Worm (Caenorhabditis elegans) whole organism, young adult: ENCODE results near the gene F32D8.3.
A peak's percentile ranks its signal among the peaks of the same experiment; 100 is the strongest.

Experiments
- B0019.2 ChIP-seq: fragments of 200-800 bp; sonication (Bioruptor generic); conservative IDR thresholded peaks from 2 replicates; pipeline ENCODE4 v1.3.6; 2022; ENCODE audit warnings: missing genetic modification reagents, missing genetic modification characterization, missing compliant biosample characterization
- B0336.3 ChIP-seq: fragments of 200-800 bp; sonication (Bioruptor generic); IDR thresholded peaks from 2 replicates; pipeline ENCODE4 v1.3.6; 2022; ENCODE audit warnings: missing genetic modification characterization, missing compliant biosample characterization
- C17E4.6 ChIP-seq: fragments of 200-800 bp; sonication (Bioruptor generic); IDR thresholded peaks from 2 replicates; pipeline ENCODE4 v1.3.6; 2022; ENCODE audit warnings: missing genetic modification reagents, missing genetic modification characterization, missing compliant biosample characterization
- F55B11.4 ChIP-seq: sonication (generic microtip); optimal IDR thresholded peaks from 2 replicates; lab custom pipeline; 2016; ENCODE audit warnings: missing compliant biosample characterization, missing genetic modification characterization, borderline replicate concordance; ENCODE audit not compliant: insufficient read depth
- T26A5.8 ChIP-seq: sonication (generic microtip); optimal IDR thresholded peaks from 2 replicates; lab custom pipeline; 2016; ENCODE audit warnings: missing genetic modification characterization, missing compliant biosample characterization
- ZK185.1 ChIP-seq: sonication (generic microtip); optimal IDR thresholded peaks from 2 replicates; lab custom pipeline; 2016; ENCODE audit warnings: mild to moderate bottlenecking, missing genetic modification characterization, missing compliant biosample characterization; ENCODE audit not compliant: poor library complexity, severe bottlenecking
- ama-1 ChIP-seq, 3 experiments: fragments of 150-350 bp in 1 of 3; sonication (generic microtip) in 2 of 3; optimal IDR thresholded peaks; 2 replicates each; lab custom pipeline; 2014 to 2018; ENCODE audit warnings: missing biosample characterization in 2 of 3, missing genetic modification characterization in 2 of 3, missing genetic modification reagents in 2 of 3
- atf-7 ChIP-seq: sonication (generic microtip); optimal IDR thresholded peaks from 2 replicates; lab custom pipeline; 2017; ENCODE audit warnings: mild to moderate bottlenecking, missing genetic modification characterization, missing compliant biosample characterization
- attf-6 ChIP-seq: fragments of 200-800 bp; sonication (Bioruptor generic); IDR thresholded peaks from 2 replicates; pipeline ENCODE4 v1.3.6; 2022; ENCODE audit warnings: missing genetic modification reagents, missing genetic modification characterization, missing compliant biosample characterization
- bed-2 ChIP-seq: fragments of 200-800 bp; sonication (Bioruptor generic); IDR thresholded peaks from 2 replicates; pipeline ENCODE4 v1.3.6; 2022; ENCODE audit warnings: missing genetic modification reagents, missing genetic modification characterization, missing compliant biosample characterization
- cebp-1 ChIP-seq, 2 experiments: fragments of 200-800 bp in 1 of 2; sonication (Bioruptor generic) in 1 of 2; sonication (generic microtip) in 1 of 2; IDR thresholded peaks in 1 of 2; optimal IDR thresholded peaks in 1 of 2; 2 replicates each; pipeline versions ENCODE4 v1.3.6 to Lab custom; 2017 to 2022; ENCODE audit warnings: missing compliant biosample characterization in 2 of 2, missing genetic modification characterization in 2 of 2, mild to moderate bottlenecking in 1 of 2, missing genetic modification reagents in 1 of 2, moderate library complexity in 1 of 2
- cebp-2 ChIP-seq: fragments of 200-800 bp; sonication (Bioruptor generic); IDR thresholded peaks from 2 replicates; pipeline ENCODE4 v1.3.6; 2022; ENCODE audit warnings: missing genetic modification characterization, missing compliant biosample characterization
- ceh-91 ChIP-seq: fragments of 200-800 bp; sonication (Bioruptor generic); IDR thresholded peaks from 2 replicates; pipeline ENCODE4 v1.3.6; 2022; ENCODE audit warnings: missing genetic modification reagents, missing genetic modification characterization, missing compliant biosample characterization
- chd-7 ChIP-seq: sonication (generic microtip); optimal IDR thresholded peaks from 2 replicates; lab custom pipeline; 2016; ENCODE audit warnings: mild to moderate bottlenecking, missing genetic modification characterization, moderate library complexity, missing compliant biosample characterization
- dox-1 ChIP-seq: fragments of 200-800 bp; sonication (Bioruptor generic); IDR thresholded peaks from 2 replicates; pipeline ENCODE4 v1.3.6; 2022; ENCODE audit warnings: missing genetic modification reagents, missing genetic modification characterization, missing compliant biosample characterization
- efl-1 ChIP-seq: fragments of 150-350 bp; optimal IDR thresholded peaks from 2 replicates; lab custom pipeline; 2014; ENCODE audit warnings: missing biosample characterization, missing genetic modification reagents, missing genetic modification characterization
- ekl-4 ChIP-seq: fragments of 200-800 bp; sonication (Bioruptor generic); IDR thresholded peaks from 2 replicates; pipeline ENCODE4 v1.3.6; 2022; ENCODE audit warnings: missing genetic modification reagents, missing genetic modification characterization, missing compliant biosample characterization
- ets-4 ChIP-seq: fragments of 200-800 bp; sonication (Bioruptor generic); optimal IDR thresholded peaks from 2 replicates; lab custom pipeline; 2018; ENCODE audit warnings: mild to moderate bottlenecking, missing genetic modification characterization, missing compliant biosample characterization
- fkh-3 ChIP-seq: sonication (generic microtip); optimal IDR thresholded peaks from 2 replicates; lab custom pipeline; 2016; ENCODE audit warnings: mild to moderate bottlenecking, missing genetic modification characterization, missing compliant biosample characterization
- gei-17 ChIP-seq: fragments of 200-800 bp; sonication (Bioruptor generic); optimal IDR thresholded peaks from 2 replicates; lab custom pipeline; 2018; ENCODE audit warnings: mild to moderate bottlenecking, missing genetic modification characterization, missing compliant biosample characterization
- hlh-12 ChIP-seq: sonication (generic microtip); optimal IDR thresholded peaks from 2 replicates; lab custom pipeline; 2016; ENCODE audit warnings: missing genetic modification characterization, missing compliant biosample characterization
- let-607 ChIP-seq, 2 experiments: fragments of 200-800 bp in 1 of 2; sonication (Bioruptor generic) in 1 of 2; sonication (generic microtip) in 1 of 2; optimal IDR thresholded peaks; 2 replicates each; lab custom pipeline; 2016 to 2018; ENCODE audit warnings: mild to moderate bottlenecking in 2 of 2, missing compliant biosample characterization in 2 of 2, missing genetic modification characterization in 2 of 2, moderate library complexity in 2 of 2, missing genotype in 1 of 2
- lin-26 ChIP-seq: fragments of 200-800 bp; sonication (Bioruptor generic); IDR thresholded peaks from 2 replicates; pipeline ENCODE4 v1.3.6; 2022; ENCODE audit warnings: missing genetic modification reagents, missing genetic modification characterization, missing compliant biosample characterization
- lin-35 ChIP-seq, 3 experiments: fragments of 150-350 bp in 2 of 3; sonication (generic microtip) in 1 of 3; optimal IDR thresholded peaks; 2 replicates each; lab custom pipeline; 2014 to 2018; ENCODE audit warnings: missing biosample characterization in 3 of 3, missing genetic modification characterization in 3 of 3, missing genetic modification reagents in 3 of 3
- lin-54 ChIP-seq: fragments of 200-800 bp; sonication (Bioruptor generic); optimal IDR thresholded peaks from 2 replicates; lab custom pipeline; 2018; ENCODE audit warnings: mild to moderate bottlenecking, missing genetic modification characterization, missing compliant biosample characterization
- lsl-1 ChIP-seq: fragments of 200-800 bp; sonication (Bioruptor generic); optimal IDR thresholded peaks from 2 replicates; lab custom pipeline; 2018; ENCODE audit warnings: mild to moderate bottlenecking, missing genetic modification characterization, moderate library complexity, missing compliant biosample characterization
- madf-3 ChIP-seq: fragments of 200-800 bp; sonication (Bioruptor generic); IDR thresholded peaks from 2 replicates; pipeline ENCODE4 v1.3.6; 2022; ENCODE audit warnings: missing genetic modification reagents, missing genetic modification characterization, missing compliant biosample characterization
- mel-28 ChIP-seq: sonication (generic microtip); optimal IDR thresholded peaks from 2 replicates; lab custom pipeline; 2016; ENCODE audit warnings: borderline replicate concordance, mild to moderate bottlenecking, missing genetic modification characterization, missing compliant biosample characterization
- mxl-1 ChIP-seq: sonication (generic microtip); optimal IDR thresholded peaks from 2 replicates; lab custom pipeline; 2016; ENCODE audit warnings: missing genetic modification characterization, missing compliant biosample characterization
- nfyb-1 ChIP-seq: fragments of 200-800 bp; sonication (Bioruptor generic); IDR thresholded peaks from 2 replicates; pipeline ENCODE4 v1.3.6; 2022; ENCODE audit warnings: missing genetic modification reagents, missing genetic modification characterization, missing compliant biosample characterization
- nhr-120 ChIP-seq: fragments of 200-800 bp; sonication (Bioruptor generic); IDR thresholded peaks from 2 replicates; pipeline ENCODE4 v1.3.6; 2022; ENCODE audit warnings: missing genetic modification characterization, missing compliant biosample characterization
- nhr-27 ChIP-seq: fragments of 200-800 bp; sonication (Bioruptor generic); optimal IDR thresholded peaks from 2 replicates; lab custom pipeline; 2018; ENCODE audit warnings: mild to moderate bottlenecking, missing genetic modification characterization, moderate library complexity, missing compliant biosample characterization
- nhr-80 ChIP-seq: sonication (generic microtip); optimal IDR thresholded peaks from 2 replicates; lab custom pipeline; 2016; ENCODE audit warnings: missing genetic modification characterization, missing compliant biosample characterization
- repo-1 ChIP-seq: sonication (generic microtip); optimal IDR thresholded peaks from 2 replicates; lab custom pipeline; 2017; ENCODE audit warnings: mild to moderate bottlenecking, missing genetic modification characterization, missing compliant biosample characterization
- rpc-1 ChIP-seq, 2 experiments: fragments of 150-350 bp in 1 of 2; sonication (generic microtip) in 1 of 2; optimal IDR thresholded peaks; 2 replicates each; lab custom pipeline; 2014 to 2018; ENCODE audit warnings: missing biosample characterization in 1 of 2, missing genetic modification characterization in 1 of 2, missing genetic modification reagents in 1 of 2, missing genotype in 1 of 2
- sdz-38 ChIP-seq: sonication (generic microtip); optimal IDR thresholded peaks from 2 replicates; lab custom pipeline; 2016; ENCODE audit warnings: missing genotype, missing genetic modification characterization, missing compliant biosample characterization
- snpc-4 ChIP-seq, 5 experiments: fragments of 150-350 bp in 1 of 5; sonication (generic microtip) in 4 of 5; optimal IDR thresholded peaks; 2 replicates each; lab custom pipeline; 2014 to 2018; ENCODE audit warnings: missing genetic modification characterization in 5 of 5, missing biosample characterization in 3 of 5, antibody characterized with exemption in 2 of 5, mild to moderate bottlenecking in 2 of 5, missing compliant biosample characterization in 2 of 5, missing genotype in 2 of 5, moderate library complexity in 2 of 5, missing genetic modification reagents in 1 of 5
- sptf-2 ChIP-seq: fragments of 200-800 bp; sonication (Bioruptor generic); optimal IDR thresholded peaks from 2 replicates; lab custom pipeline; 2018; ENCODE audit warnings: mild to moderate bottlenecking, missing genetic modification characterization, missing compliant biosample characterization
- tbp1 ChIP-seq: fragments of 200-800 bp; sonication (Bioruptor generic); optimal IDR thresholded peaks from 2 replicates; lab custom pipeline; 2018; ENCODE audit warnings: mild to moderate bottlenecking, missing genetic modification characterization, missing compliant biosample characterization
- unc-130 ChIP-seq: sonication (generic microtip); optimal IDR thresholded peaks from 2 replicates; lab custom pipeline; 2016; ENCODE audit warnings: missing genetic modification reagents, missing genetic modification characterization, missing compliant biosample characterization
- unc-62 ChIP-seq: fragments of 150-350 bp; optimal IDR thresholded peaks from 2 replicates; lab custom pipeline; 2014; ENCODE audit warnings: missing biosample characterization, missing genetic modification reagents, missing genetic modification characterization
- zim-3 ChIP-seq: sonication (generic microtip); optimal IDR thresholded peaks from 2 replicates; lab custom pipeline; 2017; ENCODE audit warnings: mild to moderate bottlenecking, missing genetic modification characterization, moderate library complexity, missing compliant biosample characterization
- ztf-22 ChIP-seq: fragments of 200-800 bp; sonication (Bioruptor generic); optimal IDR thresholded peaks from 2 replicates; lab custom pipeline; 2018; ENCODE audit warnings: mild to moderate bottlenecking, missing genetic modification characterization, moderate library complexity, missing compliant biosample characterization
- ztf-6 ChIP-seq: fragments of 200-800 bp; sonication (Bioruptor generic); IDR thresholded peaks from 2 replicates; pipeline ENCODE4 v1.3.6; 2022; ENCODE audit warnings: missing genetic modification reagents, missing genetic modification characterization, missing compliant biosample characterization

F32D8.3 gene

DNA sequence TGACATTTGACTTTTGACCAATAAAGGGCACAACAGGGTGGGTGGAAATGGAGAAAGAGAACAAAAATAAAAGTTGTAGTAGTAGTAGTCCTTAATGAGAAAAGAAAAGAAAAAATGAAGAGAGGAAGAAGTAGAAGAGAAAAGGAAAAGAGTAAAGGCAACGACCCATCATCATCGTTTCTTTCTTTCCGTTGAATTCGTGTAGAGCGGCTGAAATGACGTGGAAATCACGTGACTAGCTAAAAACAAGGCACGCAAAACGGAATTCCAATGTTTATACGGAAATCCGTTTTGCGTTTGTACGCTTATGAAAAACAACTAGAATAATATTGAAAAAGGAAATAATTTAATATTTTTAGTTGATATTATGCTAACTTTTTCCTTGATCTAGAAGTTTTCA is 19.1 kb upstream of the F32D8.3 start (continued):
- no peak for TF ChIP-seq mxl-1 (tag; lab: Kevin White, UChicago)
- peak; percentile 26 for TF ChIP-seq chd-7 (tag; lab: Kevin White, UChicago)
- TF ChIP-seq lin-26 (GFP tag; lab: Robert Waterston, UW), result no peak
- TF ChIP-seq madf-3 (GFP tag; lab: Robert Waterston, UW), result no peak
- no peak for TF ChIP-seq F55B11.4

ce11 chrV:10870050-10870449 is 16.6 kb upstream of the F32D8.3 start:
- TF ChIP-seq lin-54 (GFP tag; lab: Kevin White, UChicago) (no peak), T26A5.8 (tag; lab: Kevin White, UChicago) (no peak), dox-1 (GFP tag; lab: Robert Waterston, UW) (0 out of 2 replicates have a peak, but pooled peaks have one; percentile 7), let-607 (tag; optimal IDR thresholded peaks at IDR 0.05; lab: Kevin White, UChicago) (no peak), nhr-80 (tag; lab: Kevin White, UChicago) (peak; percentile 54), hlh-12 (tag; lab: Kevin White, UChicago) (no peak), unc-130 (no peak), ZK185.1 (no peak)

- peak; percentile 3 for TF ChIP-seq tbp1 (GFP tag; lab: Kevin White, UChicago)
- peak in 1 of 3 experiments; percentile 52 for TF ChIP-seq lin-35 (GFP tag; optimal IDR thresholded peaks at IDR 0.05; lab: Kevin White, UChicago)
- peak in 1 of 2 experiments; percentile 15 for TF ChIP-seq let-607 (tag; optimal IDR thresholded peaks at IDR 0.05; lab: Kevin White, UChicago)
- TF ChIP-seq nhr-27 (tag; lab: Kevin White, UChicago), result no peak
- no peak for TF ChIP-seq cebp-1 (GFP tag; IDR thresholded peaks at IDR 0.05; lab: Robert Waterston, UW)
- TF ChIP-seq cebp-1 (tag; optimal IDR thresholded peaks at IDR 0.05; lab: Kevin White, UChicago), result peak; percentile 80
- no peak for TF ChIP-seq rpc-1 (optimal IDR thresholded peaks at IDR 0.05; lab: Kevin White, UChicago)
- TF ChIP-seq rpc-1 (tag; optimal IDR thresholded peaks at IDR 0.05; lab: Kevin White, UChicago), result no peak
- TF ChIP-seq madf-3 (GFP tag; lab: Robert Waterston, UW), result no peak
- no peak for TF ChIP-seq efl-1 (GFP tag; lab: Kevin White, UChicago)
- TF ChIP-seq ama-1 (optimal IDR thresholded peaks at IDR 0.05; lab: Kevin White, UChicago), result no peak
- no peak for TF ChIP-seq ama-1 (GFP tag; optimal IDR thresholded peaks at IDR 0.05; lab: Kevin White, UChicago)
- TF ChIP-seq ztf-22 (GFP tag; lab: Kevin White, UChicago), result no peak
- no peak for TF ChIP-seq B0019.2 (GFP tag; lab: Robert Waterston, UW)
- TF ChIP-seq C17E4.6 (GFP tag; lab: Robert Waterston, UW), result no peak
- TF ChIP-seq chd-7 (tag; lab: Kevin White, UChicago), result peak; percentile 77
- TF ChIP-seq mel-28 (tag; lab: Kevin White, UChicago), result no peak
- TF ChIP-seq gei-17 (GFP tag; lab: Kevin White, UChicago), result no peak
- TF ChIP-seq cebp-2, result no peak
- no peak for TF ChIP-seq lsl-1 (GFP tag; lab: Kevin White, UChicago)
- TF ChIP-seq sptf-2, result no peak
- no peak for TF ChIP-seq zim-3 (tag; lab: Kevin White, UChicago)
- no peak for TF ChIP-seq snpc-4 (GFP tag; optimal IDR thresholded peaks at IDR 0.05; lab: Kevin White, UChicago)
- peak in 3 of 4 experiments; percentile 17 to 51 (median 25) for TF ChIP-seq snpc-4 (tag; optimal IDR thresholded peaks at IDR 0.05; lab: Kevin White, UChicago)
- TF ChIP-seq unc-62 (GFP tag; lab: Kevin White, UChicago), result no peak
- TF ChIP-seq ekl-4 (GFP tag; lab: Robert Waterston, UW), result no peak
- peak; percentile 52; the same call in 1 of the 2 replicates for TF ChIP-seq B0336.3
- TF ChIP-seq nhr-120, result no peak
- no peak for TF ChIP-seq ztf-6 (GFP tag; lab: Robert Waterston, UW)
- TF ChIP-seq fkh-3, result no peak
- TF ChIP-seq atf-7 (tag; lab: Kevin White, UChicago), result peak; percentile 19
- no peak for TF ChIP-seq nfyb-1 (GFP tag; lab: Robert Waterston, UW)
- TF ChIP-seq repo-1 (tag; lab: Kevin White, UChicago), result peak; percentile 12
- TF ChIP-seq ceh-91 (GFP tag; lab: Robert Waterston, UW), result no peak
- no peak for TF ChIP-seq sdz-38 (tag; lab: Kevin White, UChicago)
- no peak for TF ChIP-seq attf-6 (GFP tag; lab: Robert Waterston, UW)
- TF ChIP-seq ets-4, result no peak
- TF ChIP-seq bed-2, result peak; percentile 48; the same call in 1 of the 2 replicates
Observed at ce11 chrV:10871457-10871861, 15.2 kb upstream of the F32D8.3 start.
